Worm (Caenorhabditis elegans) whole organism, young adult: ENCODE measurements around the gene C56E10.3.

Experiments
- B0261.1 ChIP-seq: sonication (generic microtip); optimal IDR thresholded peaks from 2 replicates; lab custom pipeline; 2016; ENCODE audit warnings: mild to moderate bottlenecking, missing genetic modification characterization, moderate library complexity, missing compliant biosample characterization
- F22D6.2 ChIP-seq: sonication (generic microtip); optimal IDR thresholded peaks from 2 replicates; lab custom pipeline; 2016; ENCODE audit warnings: mild to moderate bottlenecking, missing genetic modification characterization, missing compliant biosample characterization
- hsf-1 ChIP-seq: fragments of 200-800 bp; sonication (Bioruptor generic); IDR thresholded peaks from 2 replicates; pipeline ENCODE4 v1.3.6; 2022; ENCODE audit warnings: missing genetic modification reagents, missing genetic modification characterization, missing compliant biosample characterization
- mcd-1 ChIP-seq: fragments of 200-800 bp; sonication (Bioruptor generic); IDR thresholded peaks from 2 replicates; pipeline ENCODE4 v1.3.6; 2022; ENCODE audit warnings: missing genetic modification reagents, missing genetic modification characterization, missing compliant biosample characterization
- unc-130 ChIP-seq: sonication (generic microtip); optimal IDR thresholded peaks from 2 replicates; lab custom pipeline; 2016; ENCODE audit warnings: missing genetic modification reagents, missing genetic modification characterization, missing compliant biosample characterization

DNA sequence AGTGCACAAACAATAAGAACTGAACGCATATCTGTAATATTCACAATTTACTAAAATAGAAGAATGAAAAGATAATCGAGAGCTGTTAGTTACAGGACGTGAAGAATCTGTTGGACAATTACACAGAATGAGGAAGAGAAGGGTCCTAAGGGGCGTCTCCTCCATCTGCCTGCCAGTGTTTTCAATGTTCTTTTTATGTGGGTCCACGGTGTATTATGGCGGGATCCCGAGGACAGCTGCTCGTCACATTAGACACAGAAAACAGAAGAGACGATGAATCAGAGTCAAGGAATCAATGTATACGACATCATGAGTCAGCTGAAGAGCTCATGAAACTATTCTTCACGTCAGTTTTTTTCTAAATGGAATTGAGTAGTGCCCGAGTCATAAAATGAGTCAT lies 48.4 kb upstream of the C56E10.3 start, which contains the start of gene ttr-6:
- TF ChIP-seq F22D6.2 (no peak), B0261.1 (no peak), mcd-1 (GFP tag; lab: Robert Waterston, UW) (no peak), unc-130 (GFP tag; lab: Kevin White, UChicago) (no peak), hsf-1 (no peak)
